Worm (Caenorhabditis elegans) whole organism, L4 larva: ENCODE results near the gene scl-6.
A peak's percentile ranks its signal among the peaks of the same experiment; 100 is the strongest.

ENCODE experiments used
- D1046.2 ChIP-seq: fragments of 200-800 bp; sonication (Bioruptor generic); IDR thresholded peaks from 2 replicates; pipeline ENCODE4 v1.3.6; 2022; ENCODE audit warnings: missing genetic modification characterization, missing compliant biosample characterization
- F37D6.2 ChIP-seq: sonication (generic microtip); optimal IDR thresholded peaks from 2 replicates; lab custom pipeline; 2016; ENCODE audit warnings: mild to moderate bottlenecking, missing genetic modification characterization, missing compliant biosample characterization
- F44E2.7 ChIP-seq: fragments of 200-800 bp; sonication (Bioruptor generic); IDR thresholded peaks from 2 replicates; pipeline ENCODE4 v2.1.2; 2022; ENCODE audit warnings: missing genetic modification characterization, missing compliant biosample characterization
- T26A8.4 ChIP-seq: fragments of 200-800 bp; sonication (Bioruptor generic); IDR thresholded peaks from 2 replicates; pipeline ENCODE4 v1.3.6; 2022; ENCODE audit warnings: missing genetic modification characterization, missing compliant biosample characterization
- Y105C5A.15 ChIP-seq: fragments of 200-800 bp; sonication (Bioruptor generic); IDR thresholded peaks from 2 replicates; pipeline ENCODE4 v1.3.6; 2022; ENCODE audit warnings: missing genetic modification characterization, missing compliant biosample characterization
- Y48G9A.11 ChIP-seq: fragments of 200-800 bp; sonication (Bioruptor generic); IDR thresholded peaks from 2 replicates; pipeline ENCODE4 v1.3.6; 2022; ENCODE audit warnings: missing genetic modification reagents, missing genetic modification characterization, missing compliant biosample characterization
- Y75B8A.6 ChIP-seq: fragments of 200-800 bp; sonication (Bioruptor generic); IDR thresholded peaks from 2 replicates; pipeline ENCODE4 v1.3.6; 2022; ENCODE audit warnings: missing genetic modification reagents, missing genetic modification characterization, missing compliant biosample characterization
- ZK337.2 ChIP-seq: fragments of 200-800 bp; sonication (Bioruptor generic); IDR thresholded peaks from 2 replicates; pipeline ENCODE4 v1.3.6; 2022; ENCODE audit warnings: missing genetic modification reagents, missing genetic modification characterization, missing compliant biosample characterization
- aha-1 ChIP-seq: fragments of 150-350 bp; peaks from one replicate; lab custom pipeline; 2014; ENCODE audit warnings: missing biosample characterization, missing genetic modification characterization
- attf-4 ChIP-seq: sonication (generic microtip); optimal IDR thresholded peaks from 3 replicates; lab custom pipeline; 2017; ENCODE audit warnings: missing biosample characterization, missing genetic modification characterization
- daf-12 ChIP-seq: fragments of 150-350 bp; optimal IDR thresholded peaks from 2 replicates; lab custom pipeline; 2014; ENCODE audit warnings: missing biosample characterization, missing genetic modification reagents, missing genetic modification characterization
- daf-19 ChIP-seq: fragments of 200-800 bp; sonication (Bioruptor generic); conservative IDR thresholded peaks from 2 replicates; pipeline ENCODE4 v1.3.6; 2022; ENCODE audit warnings: missing genetic modification characterization, missing compliant biosample characterization
- dmd-8 ChIP-seq: fragments of 200-800 bp; sonication (Bioruptor generic); IDR thresholded peaks from 2 replicates; pipeline ENCODE4 v1.3.6; 2022; ENCODE audit warnings: missing genetic modification characterization, missing compliant biosample characterization
- duxl-1 ChIP-seq: sonication (generic microtip); optimal IDR thresholded peaks from 2 replicates; lab custom pipeline; 2016; ENCODE audit warnings: mild to moderate bottlenecking, missing genetic modification characterization, moderate library complexity, missing compliant biosample characterization; ENCODE audit not compliant: poor library complexity
- egl-43 ChIP-seq: fragments of 200-800 bp; sonication (Bioruptor generic); IDR thresholded peaks from 2 replicates; pipeline ENCODE4 v1.3.6; 2022; ENCODE audit warnings: missing genetic modification reagents, missing genetic modification characterization, missing compliant biosample characterization
- fos-1 ChIP-seq: fragments of 150-350 bp; optimal IDR thresholded peaks from 2 replicates; lab custom pipeline; 2014; ENCODE audit warnings: missing biosample characterization, missing genetic modification characterization
- hif-1 ChIP-seq, 2 experiments: sonication (generic microtip); optimal IDR thresholded peaks; 2 replicates each; lab custom pipeline; 2016 to 2017; ENCODE audit warnings: missing compliant biosample characterization in 2 of 2, missing genetic modification characterization in 2 of 2, missing genetic modification reagents in 2 of 2, missing genotype in 2 of 2, mild to moderate bottlenecking in 1 of 2
- hlh-30 ChIP-seq: sonication (generic microtip); optimal IDR thresholded peaks from 2 replicates; lab custom pipeline; 2017; ENCODE audit warnings: antibody characterized with exemption, mild to moderate bottlenecking, missing genetic modification characterization, missing compliant biosample characterization; ENCODE audit not compliant: insufficient read depth
- jun-1 ChIP-seq: fragments of 150-350 bp; optimal IDR thresholded peaks from 2 replicates; lab custom pipeline; 2014; ENCODE audit warnings: missing biosample characterization, missing genetic modification reagents, missing genetic modification characterization
- lin-38 ChIP-seq: fragments of 200-800 bp; sonication (Bioruptor generic); IDR thresholded peaks from 2 replicates; pipeline ENCODE4 v1.3.6; 2022; ENCODE audit warnings: missing genetic modification reagents, missing genetic modification characterization, missing compliant biosample characterization
- lsy-2 ChIP-seq, 2 experiments: fragments of 150-350 bp in 1 of 2; sonication (generic microtip) in 1 of 2; optimal IDR thresholded peaks; 2 replicates each; lab custom pipeline; 2014 to 2017; ENCODE audit warnings: missing biosample characterization in 2 of 2, missing genetic modification characterization in 2 of 2
- mdt-29 ChIP-seq: fragments of 200-800 bp; sonication (Bioruptor generic); IDR thresholded peaks from 2 replicates; pipeline ENCODE4 v1.3.6; 2022; ENCODE audit warnings: missing genetic modification reagents, missing genetic modification characterization, missing compliant biosample characterization
- mxl-3 ChIP-seq: fragments of 200-800 bp; sonication (Bioruptor generic); optimal IDR thresholded peaks from 2 replicates; lab custom pipeline; 2018; ENCODE audit warnings: mild to moderate bottlenecking, missing genetic modification characterization, missing compliant biosample characterization
- nhr-102 ChIP-seq: sonication (generic microtip); optimal IDR thresholded peaks from 2 replicates; lab custom pipeline; 2016; ENCODE audit warnings: mild to moderate bottlenecking, missing genetic modification characterization, moderate library complexity, missing compliant biosample characterization
- nhr-11 ChIP-seq: fragments of 150-350 bp; optimal IDR thresholded peaks from 2 replicates; lab custom pipeline; 2014; ENCODE audit warnings: missing biosample characterization, missing genetic modification characterization
- nhr-25 ChIP-seq: sonication (generic microtip); optimal IDR thresholded peaks from 2 replicates; lab custom pipeline; 2017; ENCODE audit warnings: missing genetic modification characterization, mild to moderate bottlenecking, missing compliant biosample characterization, antibody characterized with exemption, moderate library complexity, borderline replicate concordance; ENCODE audit not compliant: insufficient read depth
- nhr-28 ChIP-seq: fragments of 150-350 bp; optimal IDR thresholded peaks from 2 replicates; lab custom pipeline; 2014; ENCODE audit warnings: missing biosample characterization, missing genetic modification characterization
- nhr-42 ChIP-seq: fragments of 200-800 bp; sonication (Bioruptor generic); IDR thresholded peaks from 2 replicates; pipeline ENCODE4 v1.3.6; 2022; ENCODE audit warnings: missing genetic modification characterization, missing compliant biosample characterization
- php-3 ChIP-seq: fragments of 200-800 bp; sonication (Bioruptor generic); IDR thresholded peaks from 2 replicates; pipeline ENCODE4 v1.3.6; 2022; ENCODE audit warnings: missing genetic modification reagents, missing genetic modification characterization, missing compliant biosample characterization
- rbr-2 ChIP-seq: sonication (generic microtip); optimal IDR thresholded peaks from 2 replicates; lab custom pipeline; 2016; ENCODE audit warnings: missing genotype, missing genetic modification characterization, missing compliant biosample characterization
- set-16 ChIP-seq: fragments of 200-800 bp; sonication (Bioruptor generic); IDR thresholded peaks from 2 replicates; pipeline ENCODE4 v1.3.6; 2022; ENCODE audit warnings: missing genetic modification reagents, missing genetic modification characterization, missing compliant biosample characterization
- skn-1 ChIP-seq: fragments of 150-350 bp; optimal IDR thresholded peaks from 2 replicates; lab custom pipeline; 2014; ENCODE audit warnings: missing biosample characterization, missing genetic modification characterization
- snpc-1.2 ChIP-seq: fragments of 200-800 bp; sonication (Bioruptor generic); IDR thresholded peaks from 2 replicates; pipeline ENCODE4 v1.3.6; 2022; ENCODE audit warnings: missing genetic modification reagents, missing genetic modification characterization, missing compliant biosample characterization
- spr-1 ChIP-seq: sonication (generic microtip); optimal IDR thresholded peaks from 2 replicates; lab custom pipeline; 2016; ENCODE audit warnings: mild to moderate bottlenecking, missing genetic modification characterization, missing compliant biosample characterization
- tag-97 ChIP-seq: fragments of 200-800 bp; sonication (Bioruptor generic); IDR thresholded peaks from 2 replicates; pipeline ENCODE4 v1.3.6; 2022; ENCODE audit warnings: missing genetic modification characterization, missing compliant biosample characterization
- tra-1 ChIP-seq: fragments of 200-800 bp; sonication (Bioruptor generic); IDR thresholded peaks from 2 replicates; pipeline ENCODE4 v1.3.6; 2022; ENCODE audit warnings: missing genetic modification reagents, missing genetic modification characterization, missing compliant biosample characterization
- unc-130 ChIP-seq: sonication (generic microtip); optimal IDR thresholded peaks from 2 replicates; lab custom pipeline; 2016; ENCODE audit warnings: missing genetic modification reagents, missing genetic modification characterization, missing compliant biosample characterization
- unc-39 ChIP-seq: sonication (generic microtip); optimal IDR thresholded peaks from 2 replicates; lab custom pipeline; 2017; ENCODE audit warnings: missing biosample characterization, missing genetic modification characterization
- vab-7 ChIP-seq: fragments of 200-800 bp; sonication (Bioruptor generic); IDR thresholded peaks from 2 replicates; pipeline ENCODE4 v1.3.6; 2022; ENCODE audit warnings: missing genetic modification reagents, missing genetic modification characterization, missing compliant biosample characterization
- zag-1 ChIP-seq: fragments of 150-350 bp; optimal IDR thresholded peaks from 2 replicates; lab custom pipeline; 2014; ENCODE audit warnings: missing biosample characterization, missing genetic modification characterization
- zfp-3 ChIP-seq: fragments of 200-800 bp; sonication (Bioruptor generic); conservative IDR thresholded peaks from 2 replicates; pipeline ENCODE4 v1.3.6; 2022; ENCODE audit warnings: missing genetic modification reagents, missing genetic modification characterization, missing compliant biosample characterization
- zip-11 ChIP-seq: fragments of 200-800 bp; sonication (Bioruptor generic); IDR thresholded peaks from 2 replicates; pipeline ENCODE4 v1.3.6; 2022; ENCODE audit warnings: missing genetic modification characterization, missing compliant biosample characterization
- ztf-11 ChIP-seq: fragments of 150-350 bp; optimal IDR thresholded peaks from 2 replicates; lab custom pipeline; 2014; ENCODE audit warnings: missing biosample characterization, missing genetic modification characterization

scl-6 gene

ce11 chrIV:13059284-13059683 is 9.3 kb upstream of the scl-6 start, which contains the start of gene scl-3:
TSS of gene scl-3 (plus strand) at chrIV:13059584.
- TF ChIP-seq aha-1 (peak; percentile 20), ztf-11 (no peak)

- TF ChIP-seq mxl-3 (no peak), Y105C5A.15 (GFP tag; lab: Robert Waterston, UW) (no peak), F44E2.7 (GFP tag; lab: Robert Waterston, UW) (no peak), snpc-1.2 (GFP tag; lab: Robert Waterston, UW) (no peak), tag-97 (GFP tag; lab: Robert Waterston, UW) (no peak), rbr-2 (no peak), unc-130 (no peak), nhr-28 (no peak), nhr-102 (tag; lab: Kevin White, UChicago) (no peak), Y48G9A.11 (GFP tag; lab: Robert Waterston, UW) (no peak), zag-1 (tag; lab: Kevin White, UChicago) (no peak), hlh-30 (tag; lab: Kevin White, UChicago) (no peak), hif-1 (tag; optimal IDR thresholded peaks at IDR 0.05; lab: Kevin White, UChicago) (no peak)
Observed at ce11 chrIV:13063714-13064113, 4.8 kb upstream of the scl-6 start, which contains the start of gene scl-5. TSS of gene scl-5 (plus strand) at chrIV:13064014.

- TF ChIP-seq zip-11 (GFP tag; lab: Robert Waterston, UW) (no peak), daf-12 (tag; lab: Kevin White, UChicago) (no peak), set-16 (peak; percentile 68; the same call in 1 of the 2 replicates), mxl-3 (no peak), egl-43 (GFP tag; lab: Robert Waterston, UW) (0 out of 2 replicates have a peak, but pooled peaks have one; percentile 36), aha-1 (peak; percentile 80)
Observed at ce11 chrIV:13066044-13066443, 2.5 kb upstream of the scl-6 start.

- TF ChIP-seq zfp-3 (GFP tag; lab: Robert Waterston, UW): no peak
- no peak for TF ChIP-seq skn-1 (tag; lab: Kevin White, UChicago)
- TF ChIP-seq nhr-42 (GFP tag; lab: Robert Waterston, UW): no peak
- TF ChIP-seq T26A8.4: no peak
- no peak for TF ChIP-seq jun-1 (tag; lab: Kevin White, UChicago)
- no peak for TF ChIP-seq mdt-29
- no peak for TF ChIP-seq egl-43 (GFP tag; lab: Robert Waterston, UW)
- TF ChIP-seq D1046.2 (GFP tag; lab: Robert Waterston, UW): no peak
- no peak for TF ChIP-seq F37D6.2 (tag; lab: Kevin White, UChicago)
- TF ChIP-seq nhr-25 (tag; lab: Kevin White, UChicago): no peak
- no peak for TF ChIP-seq tra-1 (GFP tag; lab: Robert Waterston, UW)
- no peak for TF ChIP-seq vab-7 (GFP tag; lab: Robert Waterston, UW)
- no peak for TF ChIP-seq fos-1 (tag; lab: Kevin White, UChicago)
- TF ChIP-seq unc-39 (tag; lab: Kevin White, UChicago): no peak
- TF ChIP-seq php-3 (GFP tag; lab: Robert Waterston, UW): no peak
- no peak for TF ChIP-seq lin-38 (GFP tag; lab: Robert Waterston, UW)
Observed at ce11 chrIV:13067200-13067599, 1.4 kb upstream of the scl-6 start, which contains the start of gene col-131. TSS of gene col-131 (minus strand) at chrIV:13067300.

- TF ChIP-seq spr-1: no peak
- no peak for TF ChIP-seq hlh-30 (tag; lab: Kevin White, UChicago)
- TF ChIP-seq nhr-102 (tag; lab: Kevin White, UChicago): no peak
- TF ChIP-seq attf-4 (tag; lab: Kevin White, UChicago): no peak
- no peak for TF ChIP-seq dmd-8 (GFP tag; lab: Robert Waterston, UW)
- no peak for TF ChIP-seq mxl-3
- TF ChIP-seq duxl-1 (tag; lab: Kevin White, UChicago): no peak
- TF ChIP-seq ZK337.2 (GFP tag; lab: Robert Waterston, UW): no peak
- TF ChIP-seq lin-38 (GFP tag; lab: Robert Waterston, UW): no peak
- no peak for TF ChIP-seq daf-12 (tag; lab: Kevin White, UChicago)
- no peak for TF ChIP-seq Y75B8A.6 (GFP tag; lab: Robert Waterston, UW)
- TF ChIP-seq tag-97 (GFP tag; lab: Robert Waterston, UW): no peak
- TF ChIP-seq lsy-2 (tag; optimal IDR thresholded peaks at IDR 0.05; lab: Kevin White, UChicago): no peak
- no peak for TF ChIP-seq daf-19
- TF ChIP-seq mdt-29: no peak
- no peak for TF ChIP-seq nhr-11 (tag; lab: Kevin White, UChicago)
- TF ChIP-seq aha-1: no peak
- no peak for TF ChIP-seq hif-1 (tag; optimal IDR thresholded peaks at IDR 0.05; lab: Kevin White, UChicago)
Observed at ce11 chrIV:13070142-13070541, 1.6 kb downstream of the scl-6 start, which contains the start of gene scl-7. TSS of gene scl-7 (plus strand) at chrIV:13070442.
